Fruit fly (Drosophila melanogaster): ENCODE results near the gene CG11658.
A peak's percentile ranks its signal among the peaks of the same experiment; 100 is the strongest.

CG11658 gene

dm6 chr3L:11721498-11721946 lies 13.2 kb upstream of the CG11658 start (continued):
- TF ChIP-seq pnt (GFP tag; optimal IDR thresholded peaks at IDR 0.05) (no peak), CG6254 (GFP tag; optimal IDR thresholded peaks at IDR 0.05) (no peak), CG9609 (GFP tag; optimal IDR thresholded peaks at IDR 0.05) (no peak), Opbp (GFP tag; IDR thresholded peaks at IDR 0.05; ENCODE audit: partially characterized antibody) (no peak), toy (GFP tag; IDR thresholded peaks at IDR 0.05) (no peak), CG3838 (GFP tag; optimal IDR thresholded peaks at IDR 0.05) (no peak), Blimp-1 (GFP tag; optimal IDR thresholded peaks at IDR 0.05) (no peak), Sry-δ (GFP tag; optimal IDR thresholded peaks at IDR 0.05) (no peak), crol (GFP tag; IDR thresholded peaks at IDR 0.05) (no peak), bbx (GFP tag; IDR thresholded peaks at IDR 0.05; ENCODE audit: partially characterized antibody) (no peak), CG18262 (tag; optimal IDR thresholded peaks at IDR 0.05) (no peak), gsb-n (tag; optimal IDR thresholded peaks at IDR 0.05) (no peak), CG17802 (tag; optimal IDR thresholded peaks at IDR 0.05) (no peak), CG15269 (tag; optimal IDR thresholded peaks at IDR 0.05) (peak; percentile 24), hbn (GFP tag; IDR thresholded peaks at IDR 0.05; ENCODE audit: partially characterized antibody) (no peak), CG4360 (GFP tag; IDR thresholded peaks at IDR 0.05) (no peak), CG14014 (GFP tag; IDR thresholded peaks at IDR 0.05) (peak; percentile 15; the same call in 1 of the 2 replicates), CG10267 (tag; optimal IDR thresholded peaks at IDR 0.05) (no peak), vvl (GFP tag; IDR thresholded peaks at IDR 0.05) (peak; percentile 21; the same call in 1 of the 2 replicates), Lpt (GFP tag; optimal IDR thresholded peaks at IDR 0.05) (no peak), CG3281 (GFP tag; optimal IDR thresholded peaks at IDR 0.05) (peak; percentile 20), CG9437 (GFP tag; optimal IDR thresholded peaks at IDR 0.05) (no peak), CG16813 (GFP tag; IDR thresholded peaks at IDR 0.05; ENCODE audit: partially characterized antibody) (no peak), fd96Cb (tag; optimal IDR thresholded peaks at IDR 0.05) (no peak), Ptx1 (GFP tag; IDR thresholded peaks at IDR 0.05) (peak; percentile 58), sim (GFP tag; IDR thresholded peaks at IDR 0.05) (no peak), CG10565 (GFP tag; optimal IDR thresholded peaks at IDR 0.05) (no peak), CG18011 (GFP tag; optimal IDR thresholded peaks at IDR 0.05) (no peak), Hsf (GFP tag; optimal IDR thresholded peaks at IDR 0.05) (no peak), sc (optimal IDR thresholded peaks at IDR 0.05) (no peak), sc (GFP tag; optimal IDR thresholded peaks at IDR 0.05) (no peak), Oaz (GFP tag; IDR thresholded peaks at IDR 0.05) (no peak), unc-4 (GFP tag; IDR thresholded peaks at IDR 0.05; ENCODE audit: partially characterized antibody) (no peak), Hr51 (GFP tag; optimal IDR thresholded peaks at IDR 0.05) (no peak), trem (tag; optimal IDR thresholded peaks at IDR 0.05) (no peak), CG7357 (GFP tag; IDR thresholded peaks at IDR 0.05) (no peak; the same call in 2 of the 3 replicates), CG14667 (GFP tag; IDR thresholded peaks at IDR 0.05) (no peak), CG13296 (GFP tag; optimal IDR thresholded peaks at IDR 0.05) (no peak), Fer3 (tag; optimal IDR thresholded peaks at IDR 0.05) (no peak), Spps (tag; optimal IDR thresholded peaks at IDR 0.05) (no peak), sd (tag; optimal IDR thresholded peaks at IDR 0.05) (no peak), vfl (GFP tag; optimal IDR thresholded peaks at IDR 0.05) (no peak), CG6654 (GFP tag; optimal IDR thresholded peaks at IDR 0.05) (no peak), CG16863 (GFP tag; optimal IDR thresholded peaks at IDR 0.05) (no peak), mam (GFP tag; optimal IDR thresholded peaks at IDR 0.05) (peak; percentile 31), Jarid2 (GFP tag; optimal IDR thresholded peaks at IDR 0.05) (no peak), pan (optimal IDR thresholded peaks at IDR 0.05) (no peak), pan (GFP tag; optimal IDR thresholded peaks at IDR 0.05 in 1 of 2, IDR thresholded peaks at IDR 0.05 in 1 of 2) (no peak), sens-2 (GFP tag; IDR thresholded peaks at IDR 0.05) (no peak), dimm (GFP tag; IDR thresholded peaks at IDR 0.05) (no peak), CG11247 (GFP tag; IDR thresholded peaks at IDR 0.05) (peak; percentile 40; the same call in 1 of the 2 replicates), Adf1 (GFP tag; IDR thresholded peaks at IDR 0.05) (no peak)

Data from whole organism, embryonic.